Fruit fly (Drosophila melanogaster) whole organism: ENCODE results near the gene ND-49L.

ENCODE experiments used
- CG8478 ChIP-seq: fragments of >200 bp; optimal IDR thresholded peaks from 2 replicates; lab custom pipeline; 2018; ENCODE audit warnings: inconsistent platforms
- Dll ChIP-seq: fragments of >200 bp; optimal IDR thresholded peaks from 2 replicates; lab custom pipeline; 2017
- pan ChIP-seq: fragments of >200 bp; optimal IDR thresholded peaks from 2 replicates; lab custom pipeline; 2017
- psq ChIP-seq: fragments of >200 bp; optimal IDR thresholded peaks from 2 replicates; lab custom pipeline; 2017
- usp ChIP-seq: fragments of >200 bp; optimal IDR thresholded peaks from 2 replicates; lab custom pipeline; 2017; ENCODE audit warnings: missing biosample characterization, missing genetic modification characterization, mixed read lengths

DNA sequence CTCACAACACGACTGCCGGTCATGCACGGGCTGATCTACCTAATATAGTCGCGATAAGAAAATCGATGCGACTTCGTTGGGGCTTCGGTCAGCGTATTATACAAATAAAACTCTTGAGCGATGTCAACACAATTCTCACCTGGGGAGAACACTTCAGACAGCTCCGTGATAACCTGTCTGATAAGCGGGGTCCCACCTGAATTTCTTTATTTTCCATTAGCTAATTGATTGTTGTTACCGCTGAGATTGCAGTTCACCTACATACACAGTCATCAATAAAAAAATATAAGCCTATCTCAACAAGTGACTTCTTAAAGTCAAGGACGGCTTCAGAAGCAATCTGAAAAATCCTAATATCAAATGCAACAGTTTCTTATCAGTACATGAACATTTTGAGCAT, 11.2 kb upstream of the ND-49L start, which contains the start of gene tobi:
- TF ChIP-seq pan (lab: Kevin White, UChicago) (no peak), CG8478 (lab: Kevin White, UChicago) (no peak), psq (lab: Kevin White, UChicago) (no peak), Dll (lab: Kevin White, UChicago) (no peak), usp (GFP tag; lab: Kevin White, UChicago) (no peak)
